Fruit fly (Drosophila melanogaster) whole organism, wandering third instar larva: Measurements from ENCODE around the gene lectin-37Da.

ENCODE experiments used
- Abd-B ChIP-seq: fragments of >200 bp; optimal IDR thresholded peaks from 2 replicates; lab custom pipeline; 2017; ENCODE audit warnings: missing biosample characterization, missing genetic modification characterization
- CG9705 ChIP-seq: fragments of 200-800 bp; sonication (Bioruptor generic); optimal IDR thresholded peaks from 2 replicates; lab custom pipeline; 2018; ENCODE audit warnings: missing biosample characterization, mild to moderate bottlenecking, missing genetic modification characterization
- Dfd ChIP-seq: fragments of >200 bp; optimal IDR thresholded peaks from 2 replicates; lab custom pipeline; 2017; ENCODE audit warnings: missing biosample characterization, missing genetic modification characterization
- Dif ChIP-seq: fragments of 200-275, 200-300 bp; sonication (Bioruptor generic); optimal IDR thresholded peaks from 2 replicates; lab custom pipeline; 2018; ENCODE audit warnings: missing biosample characterization, missing genetic modification characterization; ENCODE audit not compliant: partially characterized antibody
- HLH106 ChIP-seq: fragments of 200-800 bp; optimal IDR thresholded peaks from 3 replicates; lab custom pipeline; 2019; ENCODE audit warnings: missing biosample characterization, mild to moderate bottlenecking, missing genetic modification characterization, moderate library complexity
- Hnf4 ChIP-seq: fragments of 200-800 bp; sonication (Bioruptor generic); optimal IDR thresholded peaks from 2 replicates; lab custom pipeline; 2016; ENCODE audit warnings: missing biosample characterization, mild to moderate bottlenecking, missing genetic modification characterization
- Hr78 ChIP-seq: fragments of >200 bp; optimal IDR thresholded peaks from 2 replicates; lab custom pipeline; 2017; ENCODE audit warnings: missing biosample characterization, missing genetic modification characterization
- Hr83 ChIP-seq: fragments of 200-300 bp; sonication (Bioruptor generic); optimal IDR thresholded peaks from 2 replicates; lab custom pipeline; 2016; ENCODE audit warnings: missing biosample characterization, mild to moderate bottlenecking, missing genetic modification characterization, moderate library complexity; ENCODE audit not compliant: poor library complexity, severe bottlenecking
- Jra ChIP-seq: sonication (Bioruptor generic); optimal IDR thresholded peaks from 2 replicates; lab custom pipeline; 2016; ENCODE audit warnings: missing biosample characterization, missing genetic modification characterization
- Mio ChIP-seq: sonication (Bioruptor generic); optimal IDR thresholded peaks from 2 replicates; lab custom pipeline; 2016; ENCODE audit warnings: missing biosample characterization, missing genetic modification characterization
- Myc ChIP-seq: fragments of >200 bp; optimal IDR thresholded peaks from 2 replicates; lab custom pipeline; 2017
- N ChIP-seq: fragments of >200 bp; optimal IDR thresholded peaks from 2 replicates; lab custom pipeline; 2018; ENCODE audit warnings: missing biosample characterization, missing external identifiers, missing genetic modification characterization
- OdsH ChIP-seq: fragments of 200-800 bp; sonication (Bioruptor generic); optimal IDR thresholded peaks from 2 replicates; lab custom pipeline; 2016; ENCODE audit warnings: missing biosample characterization, mild to moderate bottlenecking, missing genetic modification characterization
- Rel ChIP-seq, 2 experiments: fragments of 200-800 bp; sonication (Bioruptor generic) in 1 of 2; optimal IDR thresholded peaks; 2 replicates in 1 of 2; 3 replicates in 1 of 2; lab custom pipeline; 2016 to 2019; ENCODE audit warnings: mild to moderate bottlenecking in 2 of 2, missing biosample characterization in 2 of 2, missing genetic modification characterization in 2 of 2, moderate library complexity in 1 of 2
- Sp1 ChIP-seq: fragments of 200-800 bp; sonication (Bioruptor generic); optimal IDR thresholded peaks from 3 replicates; lab custom pipeline; 2019; ENCODE audit warnings: missing biosample characterization, mild to moderate bottlenecking, missing genetic modification characterization, moderate library complexity
- Vsx2 ChIP-seq: fragments of 200-300, 225-300 bp; sonication (Bioruptor generic); optimal IDR thresholded peaks from 2 replicates; lab custom pipeline; 2018; ENCODE audit warnings: missing biosample characterization, missing genetic modification characterization; ENCODE audit not compliant: partially characterized antibody
- br ChIP-seq: fragments of 200-800 bp; sonication (Bioruptor generic); optimal IDR thresholded peaks from 2 replicates; lab custom pipeline; 2016; ENCODE audit warnings: missing biosample characterization, missing genetic modification characterization
- brk ChIP-seq: fragments of 200-800 bp; sonication (Bioruptor generic); optimal IDR thresholded peaks from 2 replicates; lab custom pipeline; 2016; ENCODE audit warnings: missing biosample characterization, mild to moderate bottlenecking, missing genetic modification characterization
- dl ChIP-seq, 2 experiments: fragments of 175-275, 200-275 bp in 1 of 2; fragments of 200-275 bp in 1 of 2; sonication (Bioruptor generic); optimal IDR thresholded peaks; lab custom pipeline; 2018; ENCODE audit warnings: mild to moderate bottlenecking in 2 of 2, missing biosample characterization in 2 of 2, missing genetic modification characterization in 2 of 2, moderate library complexity in 2 of 2; ENCODE audit not compliant: partially characterized antibody in 2 of 2, insufficient read depth in 1 of 2
- fru ChIP-seq: fragments of 200-800 bp; sonication (Bioruptor generic); optimal IDR thresholded peaks from 3 replicates; lab custom pipeline; 2016; ENCODE audit warnings: missing biosample characterization, mild to moderate bottlenecking, missing genetic modification characterization
- jim ChIP-seq: fragments of 175-275, 200-325 bp; sonication (Bioruptor generic); optimal IDR thresholded peaks from 2 replicates; lab custom pipeline; 2016; ENCODE audit warnings: missing biosample characterization, mild to moderate bottlenecking, missing genetic modification characterization
- lola ChIP-seq: fragments of >200 bp; optimal IDR thresholded peaks from 2 replicates; lab custom pipeline; 2017; ENCODE audit warnings: missing biosample characterization, missing genetic modification characterization
- pan ChIP-seq: fragments of >200 bp; optimal IDR thresholded peaks from 2 replicates; lab custom pipeline; 2017
- sage ChIP-seq: fragments of 200-800 bp; sonication (Bioruptor generic); optimal IDR thresholded peaks from 2 replicates; lab custom pipeline; 2016; ENCODE audit warnings: missing biosample characterization, mild to moderate bottlenecking, missing genetic modification characterization
- tai ChIP-seq: sonication (Bioruptor generic); optimal IDR thresholded peaks from 2 replicates; lab custom pipeline; 2016; ENCODE audit warnings: missing biosample characterization, missing genetic modification characterization
- woc ChIP-seq: sonication (Bioruptor generic); optimal IDR thresholded peaks from 2 replicates; lab custom pipeline; 2016; ENCODE audit warnings: missing biosample characterization, mild to moderate bottlenecking, missing genetic modification characterization

lectin-37Da gene

dm6 chr2L:19455723-19456122 is 37.6 kb downstream of the lectin-37Da start:
- TF ChIP-seq fru (GFP tag; lab: Kevin White, UChicago) (no peak), pan (lab: Kevin White, UChicago) (no peak), Rel (GFP tag; optimal IDR thresholded peaks at IDR 0.05; lab: Kevin White, UChicago) (no peak), Rel (tag; optimal IDR thresholded peaks at IDR 0.05; lab: Kevin White, UChicago) (peak; percentile 93)

dm6 chr2L:19457890-19458580 is 39.9 kb downstream of the lectin-37Da start:
- TF ChIP-seq Dfd (GFP tag; lab: Kevin White, UChicago) = no peak
- TF ChIP-seq woc (GFP tag; lab: Kevin White, UChicago) = no peak
- no peak for TF ChIP-seq br
- TF ChIP-seq tai = no peak
- no peak for TF ChIP-seq Abd-B
- no peak for TF ChIP-seq Jra (GFP tag; lab: Kevin White, UChicago)
- TF ChIP-seq Dif (GFP tag; lab: Kevin White, UChicago) = no peak

dm6 chr2L:19459404-19459803 is 41.3 kb downstream of the lectin-37Da start:
- TF ChIP-seq Dfd (GFP tag; lab: Kevin White, UChicago) = no peak
- TF ChIP-seq sage (GFP tag; lab: Kevin White, UChicago) = no peak
- TF ChIP-seq HLH106 (tag; lab: Kevin White, UChicago) = no peak
- TF ChIP-seq Myc (lab: Kevin White, UChicago) = no peak
- no peak for TF ChIP-seq OdsH (GFP tag; lab: Kevin White, UChicago)
- TF ChIP-seq Mio (GFP tag; lab: Kevin White, UChicago) = no peak
- no peak for TF ChIP-seq jim
- TF ChIP-seq Hr78 (GFP tag; lab: Kevin White, UChicago) = no peak
- TF ChIP-seq N (GFP tag; lab: Kevin White, UChicago) = no peak

dm6 chr2L:19462898-19463297 is 44.8 kb downstream of the lectin-37Da start:
- TF ChIP-seq woc (GFP tag; lab: Kevin White, UChicago) (no peak), Sp1 (GFP tag; lab: Kevin White, UChicago) (no peak), Hr83 (GFP tag; lab: Kevin White, UChicago) (no peak), Dfd (GFP tag; lab: Kevin White, UChicago) (no peak), CG9705 (GFP tag; lab: Kevin White, UChicago) (no peak), dl (GFP tag; optimal IDR thresholded peaks at IDR 0.05; lab: Kevin White, UChicago; ENCODE audit: insufficient read depth in 1 of 2, partially characterized antibody in 2 of 2) (no peak), br (no peak), OdsH (GFP tag; lab: Kevin White, UChicago) (no peak), Jra (GFP tag; lab: Kevin White, UChicago) (no peak), lola (GFP tag; lab: Kevin White, UChicago) (no peak)

dm6 chr2L:19463405-19463804 is 45.3 kb downstream of the lectin-37Da start:
- TF ChIP-seq HLH106 (tag; lab: Kevin White, UChicago) (no peak), Mio (GFP tag; lab: Kevin White, UChicago) (no peak), jim (no peak), Rel (GFP tag; optimal IDR thresholded peaks at IDR 0.05; lab: Kevin White, UChicago) (no peak), Rel (tag; optimal IDR thresholded peaks at IDR 0.05; lab: Kevin White, UChicago) (no peak), brk (GFP tag; lab: Kevin White, UChicago) (no peak), Hnf4 (GFP tag; lab: Kevin White, UChicago) (no peak), Vsx2 (no peak), N (GFP tag; lab: Kevin White, UChicago) (no peak)
- TF ChIP-seq, all 38 proteins: peak for 0

DNA sequence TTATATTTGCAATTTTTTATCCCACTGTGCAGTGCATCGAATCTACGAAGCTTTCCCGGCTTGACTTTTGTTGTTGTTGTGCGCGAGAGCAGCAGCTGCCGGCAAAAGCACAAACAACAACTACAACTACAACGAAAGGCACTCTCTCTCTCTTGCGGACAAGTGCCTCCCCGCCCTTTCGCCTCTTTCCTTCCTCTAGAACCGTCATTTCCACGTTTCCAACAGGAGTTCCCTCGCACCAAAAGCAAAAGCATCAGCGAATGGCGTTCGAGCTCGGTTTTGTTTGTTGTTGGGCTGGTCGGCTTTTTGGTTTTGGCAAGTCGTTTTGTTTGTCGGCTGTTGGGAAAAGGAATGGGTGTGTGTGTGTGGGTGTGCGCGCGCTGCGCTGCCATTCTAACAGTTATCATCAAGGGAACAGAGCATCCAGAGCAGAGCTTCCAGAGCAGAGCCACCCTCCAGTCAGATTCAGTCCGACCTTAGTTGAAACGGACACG is 45.8 kb downstream of the lectin-37Da start, which contains the start of gene tj:
tj (plus strand) TSS at position 444 of the 494 bp plus-strand sequence.
- no peak for TF ChIP-seq Jra (GFP tag; lab: Kevin White, UChicago)
